Worm (Caenorhabditis elegans) whole organism, early embryonic: ENCODE data around the gene Y50E8A.10.

Experiments used
- F13C5.2 ChIP-seq: sonication (generic microtip); optimal IDR thresholded peaks from 2 replicates; lab custom pipeline; 2017; ENCODE audit warnings: mild to moderate bottlenecking, missing genetic modification characterization, inconsistent platforms, missing compliant biosample characterization
- tra-4 ChIP-seq: sonication (generic microtip); optimal IDR thresholded peaks from 2 replicates; lab custom pipeline; 2017; ENCODE audit warnings: missing genetic modification characterization, missing compliant biosample characterization

- TF ChIP-seq F13C5.2 (tag; lab: Kevin White, UChicago), result no peak
- no peak for TF ChIP-seq tra-4 (tag; lab: Kevin White, UChicago)
Observed at ce11 chrV:14815500-14815899, 35.7 kb downstream of the Y50E8A.10 start, which contains the start of gene rin-1.
